Worm (Caenorhabditis elegans) whole organism, young adult: ENCODE results near the gene utp-20.

ENCODE experiments used
- ceh-100 ChIP-seq: fragments of 200-800 bp; sonication (Bioruptor generic); IDR thresholded peaks from 2 replicates; pipeline ENCODE4 v1.3.6; 2022; ENCODE audit warnings: missing genetic modification reagents, missing genetic modification characterization, missing compliant biosample characterization
- die-1 ChIP-seq: sonication (generic microtip); optimal IDR thresholded peaks from 2 replicates; lab custom pipeline; 2016; ENCODE audit warnings: missing genotype, mild to moderate bottlenecking, missing genetic modification characterization, missing compliant biosample characterization
- hlh-26 ChIP-seq: fragments of 200-800 bp; sonication (Bioruptor generic); conservative IDR thresholded peaks from 2 replicates; pipeline ENCODE4 v1.3.6; 2022; ENCODE audit warnings: missing genetic modification reagents, missing genetic modification characterization, missing compliant biosample characterization
- lin-35 ChIP-seq, 3 experiments: fragments of 150-350 bp in 2 of 3; sonication (generic microtip) in 1 of 3; optimal IDR thresholded peaks; 2 replicates each; lab custom pipeline; 2014 to 2018; ENCODE audit warnings: missing biosample characterization in 3 of 3, missing genetic modification characterization in 3 of 3, missing genetic modification reagents in 3 of 3
- lsy-27 ChIP-seq: sonication (generic microtip); optimal IDR thresholded peaks from 2 replicates; lab custom pipeline; 2017; ENCODE audit warnings: missing genetic modification characterization, mild to moderate bottlenecking, missing compliant biosample characterization, antibody characterized with exemption, missing genotype, borderline replicate concordance; ENCODE audit not compliant: insufficient read depth
- nfya-1 ChIP-seq: sonication (generic microtip); optimal IDR thresholded peaks from 2 replicates; lab custom pipeline; 2017; ENCODE audit warnings: antibody characterized with exemption, missing compliant biosample characterization, missing genetic modification characterization, borderline replicate concordance; ENCODE audit not compliant: insufficient read depth
- pha-4 ChIP-seq: fragments of 150-350 bp; sonication (generic microtip); optimal IDR thresholded peaks from 2 replicates; lab custom pipeline; 2014; ENCODE audit warnings: missing biosample characterization, missing genetic modification reagents, missing genetic modification characterization
- repo-1 ChIP-seq: sonication (generic microtip); optimal IDR thresholded peaks from 2 replicates; lab custom pipeline; 2017; ENCODE audit warnings: mild to moderate bottlenecking, missing genetic modification characterization, missing compliant biosample characterization
- unc-62 ChIP-seq: fragments of 150-350 bp; optimal IDR thresholded peaks from 2 replicates; lab custom pipeline; 2014; ENCODE audit warnings: missing biosample characterization, missing genetic modification reagents, missing genetic modification characterization

DNA sequence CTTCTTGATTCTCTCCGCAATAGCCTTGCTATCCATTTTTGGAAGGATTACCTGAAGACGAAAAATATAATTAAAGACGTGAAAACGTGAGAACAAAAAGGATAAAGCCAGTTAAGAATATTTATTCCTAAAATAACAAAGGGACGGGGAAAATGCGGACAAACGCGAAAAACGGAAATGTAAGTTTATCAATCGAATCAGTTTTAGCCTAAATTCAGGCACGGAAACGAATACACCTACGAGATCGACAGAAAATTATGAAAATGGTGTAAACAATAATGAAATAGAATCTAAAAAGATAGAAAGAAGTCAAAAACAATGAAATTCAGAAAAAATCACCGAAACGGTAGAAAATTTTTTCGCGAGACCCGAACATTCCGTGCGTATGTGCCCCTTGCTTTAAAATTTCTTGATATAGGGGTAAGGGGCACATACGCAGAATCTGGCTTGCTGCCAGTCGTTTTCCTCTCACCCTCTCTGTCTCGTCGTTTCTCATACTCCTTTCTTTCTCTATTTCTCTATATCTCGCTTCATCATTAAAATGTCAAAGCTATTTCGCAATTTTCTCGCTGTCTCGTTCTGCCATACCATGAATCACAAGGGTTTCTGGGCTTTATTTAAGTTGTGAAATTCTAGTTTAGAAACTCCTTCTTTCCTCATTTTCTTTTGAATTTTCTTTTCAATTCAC, 52.6 kb downstream of the utp-20 start, which contains the start of gene icd-1:
- peak; percentile 87 for TF ChIP-seq repo-1 (tag; lab: Kevin White, UChicago)
- no peak for TF ChIP-seq pha-4 (tag; lab: Kevin White, UChicago)
- TF ChIP-seq hlh-26: no peak
- TF ChIP-seq lsy-27: no peak
- TF ChIP-seq lin-35 (GFP tag; optimal IDR thresholded peaks at IDR 0.05; lab: Kevin White, UChicago): peak in 2 of 3 experiments; percentile 67 to 88
- peak; percentile 95 for TF ChIP-seq unc-62
- peak; percentile 86 for TF ChIP-seq ceh-100
- no peak for TF ChIP-seq nfya-1 (tag; lab: Kevin White, UChicago)
- no peak for TF ChIP-seq die-1 (tag; lab: Kevin White, UChicago)
